Fruit fly (Drosophila melanogaster): ENCODE results near the gene Mtp.

- no peak for TF ChIP-seq Met (GFP tag; optimal IDR thresholded peaks at IDR 0.05)
- no peak for TF ChIP-seq CG1621 (tag; optimal IDR thresholded peaks at IDR 0.05)
- no peak for TF ChIP-seq Smox (GFP tag; optimal IDR thresholded peaks at IDR 0.05)
- TF ChIP-seq Blimp-1 (GFP tag; optimal IDR thresholded peaks at IDR 0.05): no peak
- TF ChIP-seq CG11762 (GFP tag; optimal IDR thresholded peaks at IDR 0.05; ENCODE audit: insufficient read depth): no peak
- TF ChIP-seq CG9139 (GFP tag; optimal IDR thresholded peaks at IDR 0.05): no peak
- no peak for TF ChIP-seq lz (GFP tag; optimal IDR thresholded peaks at IDR 0.05)
- TF ChIP-seq CG6792 (GFP tag; optimal IDR thresholded peaks at IDR 0.05): no peak
Observed at dm6 chr2L:20909301-20909700, 13.4 kb downstream of the Mtp start.

All from whole organism, prepupa.